Worm (Caenorhabditis elegans) whole organism, young adult: ENCODE data around the gene ints-7.

Source experiments
- F39B2.1 ChIP-seq: fragments of 200-800 bp; sonication (Bioruptor generic); IDR thresholded peaks from 2 replicates; pipeline ENCODE4 v1.3.6; 2022; ENCODE audit warnings: missing genetic modification reagents, missing genetic modification characterization, missing compliant biosample characterization
- ztf-3 ChIP-seq: fragments of 200-800 bp; sonication (Bioruptor generic); optimal IDR thresholded peaks from 2 replicates; lab custom pipeline; 2018; ENCODE audit warnings: mild to moderate bottlenecking, missing genetic modification characterization, missing compliant biosample characterization

- TF ChIP-seq F39B2.1 (GFP tag; lab: Robert Waterston, UW) (no peak), ztf-3 (GFP tag; lab: Kevin White, UChicago) (no peak)
Measured at ce11 chrII:11622605-11623004, 40.0 kb downstream of the ints-7 start.
